Fruit fly (Drosophila melanogaster): ENCODE data around the gene ymp.

DNA sequence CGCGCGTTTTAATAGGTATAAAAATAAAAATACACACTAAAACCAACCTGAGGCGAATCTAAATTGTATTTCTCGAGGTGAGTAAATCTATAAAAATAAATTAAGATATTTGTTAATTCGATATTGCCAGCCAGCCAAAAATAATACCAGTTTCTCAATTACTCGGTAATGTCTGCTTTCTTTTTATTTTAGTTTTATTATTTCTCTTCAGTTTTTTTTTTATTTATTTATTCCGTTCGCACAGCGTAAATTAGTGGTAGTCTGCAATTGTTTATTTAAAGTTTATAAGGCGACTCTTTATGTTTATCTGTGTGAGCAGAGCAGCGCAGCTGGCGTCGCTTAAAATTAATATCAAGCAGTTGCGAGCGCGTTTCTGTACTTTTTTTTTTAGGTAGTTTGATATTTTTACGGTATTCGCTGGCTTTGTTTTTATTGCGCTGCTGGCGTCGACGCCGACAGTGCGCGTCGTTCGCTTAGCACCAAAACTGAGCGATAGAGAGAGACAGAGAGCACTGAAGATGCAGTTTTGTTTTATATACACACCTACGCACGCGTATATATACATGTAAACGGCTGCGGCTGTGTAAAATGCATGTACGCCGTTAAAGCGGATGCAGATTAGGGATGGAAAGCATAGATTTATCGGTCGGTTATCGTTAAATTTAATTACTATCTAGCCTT, 38.8 kb upstream of the ymp start:
- TF ChIP-seq CG7745 (tag; optimal IDR thresholded peaks at IDR 0.05) (no peak), CG2120 (GFP tag; optimal IDR thresholded peaks at IDR 0.05) (no peak), jing (GFP tag; optimal IDR thresholded peaks at IDR 0.05) (no peak), lbe (GFP tag; optimal IDR thresholded peaks at IDR 0.05) (no peak), tin (GFP tag; optimal IDR thresholded peaks at IDR 0.05) (no peak), CG18262 (tag; optimal IDR thresholded peaks at IDR 0.05) (peak; percentile 43), Doc3 (GFP tag; IDR thresholded peaks at IDR 0.05; ENCODE audit: partially characterized antibody) (peak; percentile 52; the same call in 2 of the 3 replicates), psq (GFP tag; optimal IDR thresholded peaks at IDR 0.05) (no peak), hbn (GFP tag; IDR thresholded peaks at IDR 0.05; ENCODE audit: partially characterized antibody) (peak; percentile 55; the same call in 1 of the 2 replicates), CG6689 (GFP tag; IDR thresholded peaks at IDR 0.05) (no peak), CG30403 (GFP tag; optimal IDR thresholded peaks at IDR 0.05) (no peak), Camta (GFP tag; optimal IDR thresholded peaks at IDR 0.05) (no peak)

All from whole organism, embryonic.